Fruit fly (Drosophila melanogaster): ENCODE data around the gene promL.

The promL gene

dm6 chr3L:3077568-3078107, 49.9 kb downstream of the promL start (continued):
- peak; percentile 31 for TF ChIP-seq slp2 (GFP tag; optimal IDR thresholded peaks at IDR 0.05)
- TF ChIP-seq PHDP (tag; optimal IDR thresholded peaks at IDR 0.05): peak; percentile 29
- TF ChIP-seq Nf-YA (GFP tag; IDR thresholded peaks at IDR 0.05): 0 out of 2 replicates have a peak, but pooled peaks have one; percentile 10
- TF ChIP-seq Meics (GFP tag; optimal IDR thresholded peaks at IDR 0.05): peak; percentile 33
- TF ChIP-seq CG10543 (GFP tag; optimal IDR thresholded peaks at IDR 0.05): peak; percentile 88
- peak in 1 of 2 experiments; percentile 44 for TF ChIP-seq Eip74EF (GFP tag; optimal IDR thresholded peaks at IDR 0.05)
- no peak for TF ChIP-seq lov (optimal IDR thresholded peaks at IDR 0.05)
- peak; percentile 73; the same call in 1 of the 3 replicates for TF ChIP-seq lov (GFP tag; IDR thresholded peaks at IDR 0.05)
- TF ChIP-seq vvl (GFP tag; IDR thresholded peaks at IDR 0.05): peak; percentile 75
- peak; percentile 10 for TF ChIP-seq CG4328 (GFP tag; optimal IDR thresholded peaks at IDR 0.05)
- no peak for TF ChIP-seq CG2202 (tag; optimal IDR thresholded peaks at IDR 0.05)
- TF ChIP-seq Hr3 (GFP tag; optimal IDR thresholded peaks at IDR 0.05): no peak
- TF ChIP-seq Hmr (GFP tag; optimal IDR thresholded peaks at IDR 0.05): peak; percentile 63
- TF ChIP-seq CG10209 (GFP tag; optimal IDR thresholded peaks at IDR 0.05): no peak
- TF ChIP-seq pan (optimal IDR thresholded peaks at IDR 0.05): no peak
- peak in 1 of 2 experiments; percentile 58 for TF ChIP-seq pan (GFP tag; optimal IDR thresholded peaks at IDR 0.05 in 1 of 2, IDR thresholded peaks at IDR 0.05 in 1 of 2)
- no peak for TF ChIP-seq bbx (GFP tag; IDR thresholded peaks at IDR 0.05; ENCODE audit: partially characterized antibody)
- TF ChIP-seq gro (GFP tag; optimal IDR thresholded peaks at IDR 0.05): peak; percentile 70
- TF ChIP-seq CG15073 (GFP tag; optimal IDR thresholded peaks at IDR 0.05): no peak
- TF ChIP-seq Side (GFP tag; optimal IDR thresholded peaks at IDR 0.05): peak; percentile 38
- TF ChIP-seq ttk (GFP tag; IDR thresholded peaks at IDR 0.05): 0 out of 2 replicates have a peak, but pooled peaks have one; percentile 34
- peak; percentile 85 for TF ChIP-seq sd (tag; optimal IDR thresholded peaks at IDR 0.05)
- TF ChIP-seq odd (GFP tag; optimal IDR thresholded peaks at IDR 0.05): peak; percentile 15
- TF ChIP-seq CG11093 (GFP tag; IDR thresholded peaks at IDR 0.05): no peak
- TF ChIP-seq CG10321 (GFP tag; IDR thresholded peaks at IDR 0.05): peak; percentile 36; the same call in 1 of the 2 replicates
- peak; percentile 51 for TF ChIP-seq CG11398 (GFP tag; optimal IDR thresholded peaks at IDR 0.05)
- peak; percentile 12 for TF ChIP-seq CG13123 (GFP tag; optimal IDR thresholded peaks at IDR 0.05)
- peak; percentile 16 for TF ChIP-seq mam (GFP tag; optimal IDR thresholded peaks at IDR 0.05)
- TF ChIP-seq dati (GFP tag; IDR thresholded peaks at IDR 0.05): no peak
- peak; percentile 17 for TF ChIP-seq ash1 (GFP tag; optimal IDR thresholded peaks at IDR 0.05)
- no peak for TF ChIP-seq CoRest (tag; optimal IDR thresholded peaks at IDR 0.05)
- TF ChIP-seq unc-4 (GFP tag; IDR thresholded peaks at IDR 0.05; ENCODE audit: partially characterized antibody): no peak
- TF ChIP-seq CG1792 (GFP tag; optimal IDR thresholded peaks at IDR 0.05): peak; percentile 15
- no peak for TF ChIP-seq insv (GFP tag; optimal IDR thresholded peaks at IDR 0.05)
- peak; percentile 45 for TF ChIP-seq kay (GFP tag; optimal IDR thresholded peaks at IDR 0.05)
- no peak for TF ChIP-seq CG7556 (GFP tag; optimal IDR thresholded peaks at IDR 0.05)
- TF ChIP-seq sqz (GFP tag; optimal IDR thresholded peaks at IDR 0.05): peak; percentile 62
- TF ChIP-seq CG8359 (GFP tag; optimal IDR thresholded peaks at IDR 0.05; ENCODE audit: borderline replicate concordance): no peak
- no peak for TF ChIP-seq fru (optimal IDR thresholded peaks at IDR 0.05)
- TF ChIP-seq Rx (GFP tag; IDR thresholded peaks at IDR 0.05): no peak
- TF ChIP-seq zfh2 (GFP tag; optimal IDR thresholded peaks at IDR 0.05): peak; percentile 36
- TF ChIP-seq Myb (GFP tag; optimal IDR thresholded peaks at IDR 0.05): peak; percentile 52
- TF ChIP-seq Sin3A (optimal IDR thresholded peaks at IDR 0.05): no peak
